Worm (Caenorhabditis elegans) whole organism, early embryonic: ENCODE measurements around the gene tag-10.

ENCODE experiments used
- ama-1 ChIP-seq: fragments of 150-350 bp; optimal IDR thresholded peaks from 2 replicates; lab custom pipeline; 2014
- flt-1 ChIP-seq: fragments of 200-800 bp; sonication (Bioruptor generic); IDR thresholded peaks from 2 replicates; pipeline ENCODE4 v1.3.6; 2022; ENCODE audit warnings: missing genetic modification characterization, missing compliant biosample characterization
- hmg-4 ChIP-seq: fragments of 200-800 bp; sonication (Bioruptor generic); optimal IDR thresholded peaks from 2 replicates; lab custom pipeline; 2018; ENCODE audit warnings: mild to moderate bottlenecking, missing genetic modification characterization, missing compliant biosample characterization
- pes-1 ChIP-seq: fragments of 200-800 bp; sonication (Bioruptor generic); IDR thresholded peaks from 2 replicates; pipeline ENCODE4 v1.3.6; 2022; ENCODE audit warnings: missing genetic modification reagents, missing genetic modification characterization, missing compliant biosample characterization
- tra-4 ChIP-seq: sonication (generic microtip); optimal IDR thresholded peaks from 2 replicates; lab custom pipeline; 2017; ENCODE audit warnings: missing genetic modification characterization, missing compliant biosample characterization

ce11 chrII:13614516-13614915 is 17.9 kb upstream of the tag-10 start:
- no peak for TF ChIP-seq ama-1 (lab: Kevin White, UChicago)
- no peak for TF ChIP-seq hmg-4 (GFP tag; lab: Kevin White, UChicago)
- no peak for TF ChIP-seq pes-1 (GFP tag; lab: Robert Waterston, UW)
- no peak for TF ChIP-seq flt-1 (GFP tag; lab: Robert Waterston, UW)
- no peak for TF ChIP-seq tra-4 (tag; lab: Kevin White, UChicago)
